Fruit fly (Drosophila melanogaster): ENCODE data around the gene CG15576.
A peak's percentile ranks its signal among the peaks of the same experiment; 100 is the strongest.

CG15576 gene

dm6 chrX:4264319-4264718 is 11.7 kb upstream of the CG15576 start:
- TF ChIP-seq woc (GFP tag; optimal IDR thresholded peaks at IDR 0.05) = no peak
- TF ChIP-seq h (GFP tag; optimal IDR thresholded peaks at IDR 0.05) = no peak
- TF ChIP-seq usp (GFP tag; optimal IDR thresholded peaks at IDR 0.05) = no peak
- no peak for TF ChIP-seq dl (GFP tag; optimal IDR thresholded peaks at IDR 0.05; ENCODE audit: insufficient read depth in 1 of 2, partially characterized antibody in 2 of 2)
- TF ChIP-seq Vsx2 (GFP tag; optimal IDR thresholded peaks at IDR 0.05; ENCODE audit: partially characterized antibody) = no peak
- no peak for TF ChIP-seq dmrt93B (GFP tag; optimal IDR thresholded peaks at IDR 0.05)
- TF ChIP-seq Dfd (GFP tag; optimal IDR thresholded peaks at IDR 0.05) = no peak
- no peak for TF ChIP-seq ey (GFP tag; optimal IDR thresholded peaks at IDR 0.05)
- TF ChIP-seq foxo (GFP tag; optimal IDR thresholded peaks at IDR 0.05) = no peak
- no peak for TF ChIP-seq pan (optimal IDR thresholded peaks at IDR 0.05)
- TF ChIP-seq jim (GFP tag; optimal IDR thresholded peaks at IDR 0.05) = no peak
- no peak for TF ChIP-seq fru (GFP tag; optimal IDR thresholded peaks at IDR 0.05)
- no peak for TF ChIP-seq Jra (GFP tag; optimal IDR thresholded peaks at IDR 0.05)
- no peak for TF ChIP-seq br (GFP tag; optimal IDR thresholded peaks at IDR 0.05)
- no peak for TF ChIP-seq HLH106 (tag; optimal IDR thresholded peaks at IDR 0.05)
- TF ChIP-seq Rel (GFP tag; optimal IDR thresholded peaks at IDR 0.05) = no peak
- TF ChIP-seq Rel (tag; optimal IDR thresholded peaks at IDR 0.05) = no peak
- no peak for TF ChIP-seq lola (GFP tag; optimal IDR thresholded peaks at IDR 0.05)

- TF ChIP-seq GATAd (GFP tag; optimal IDR thresholded peaks at IDR 0.05) (no peak), foxo (GFP tag; optimal IDR thresholded peaks at IDR 0.05) (peak in 1 of 2 experiments; percentile 46), dsf (GFP tag; optimal IDR thresholded peaks at IDR 0.05; ENCODE audit: borderline replicate concordance) (no peak), Mio (GFP tag; optimal IDR thresholded peaks at IDR 0.05) (no peak), HLH106 (tag; optimal IDR thresholded peaks at IDR 0.05) (peak; percentile 42), Sp1 (GFP tag; optimal IDR thresholded peaks at IDR 0.05) (peak; percentile 29), CG32264 (GFP tag; optimal IDR thresholded peaks at IDR 0.05) (no peak), h (GFP tag; optimal IDR thresholded peaks at IDR 0.05) (peak; percentile 32), Rel (GFP tag; optimal IDR thresholded peaks at IDR 0.05) (no peak), Rel (tag; optimal IDR thresholded peaks at IDR 0.05) (no peak), sv (GFP tag; optimal IDR thresholded peaks at IDR 0.05) (no peak), fru (GFP tag; optimal IDR thresholded peaks at IDR 0.05) (peak; percentile 46), br (GFP tag; optimal IDR thresholded peaks at IDR 0.05) (peak; percentile 15), brk (GFP tag; optimal IDR thresholded peaks at IDR 0.05) (no peak), Abd-B (GFP tag; optimal IDR thresholded peaks at IDR 0.05) (no peak), CG9705 (GFP tag; optimal IDR thresholded peaks at IDR 0.05) (no peak), OdsH (GFP tag; optimal IDR thresholded peaks at IDR 0.05) (peak; percentile 26), tai (GFP tag; optimal IDR thresholded peaks at IDR 0.05) (no peak), ey (GFP tag; optimal IDR thresholded peaks at IDR 0.05) (peak; percentile 40), Hr83 (GFP tag; optimal IDR thresholded peaks at IDR 0.05; ENCODE audit: poor library complexity, severe bottlenecking) (no peak), woc (GFP tag; optimal IDR thresholded peaks at IDR 0.05) (peak; percentile 3), rgr (GFP tag; optimal IDR thresholded peaks at IDR 0.05) (peak; percentile 32)
Observed at dm6 chrX:4262661-4263060, 10.1 kb upstream of the CG15576 start.

- TF ChIP-seq woc (GFP tag; optimal IDR thresholded peaks at IDR 0.05) (no peak), CrebA (GFP tag; optimal IDR thresholded peaks at IDR 0.05; ENCODE audit: borderline replicate concordance) (no peak), Myc (optimal IDR thresholded peaks at IDR 0.05) (no peak), Sp1 (GFP tag; optimal IDR thresholded peaks at IDR 0.05) (no peak), N (GFP tag; optimal IDR thresholded peaks at IDR 0.05) (no peak), br (GFP tag; optimal IDR thresholded peaks at IDR 0.05) (no peak), Dfd (GFP tag; optimal IDR thresholded peaks at IDR 0.05) (no peak), Hnf4 (GFP tag; optimal IDR thresholded peaks at IDR 0.05) (no peak), usp (GFP tag; optimal IDR thresholded peaks at IDR 0.05) (no peak), foxo (GFP tag; optimal IDR thresholded peaks at IDR 0.05) (no peak), Hr83 (GFP tag; optimal IDR thresholded peaks at IDR 0.05; ENCODE audit: poor library complexity, severe bottlenecking) (no peak), dsf (GFP tag; optimal IDR thresholded peaks at IDR 0.05; ENCODE audit: borderline replicate concordance) (no peak), dl (GFP tag; optimal IDR thresholded peaks at IDR 0.05; ENCODE audit: insufficient read depth in 1 of 2, partially characterized antibody in 2 of 2) (no peak), CG9705 (GFP tag; optimal IDR thresholded peaks at IDR 0.05) (no peak), HLH106 (tag; optimal IDR thresholded peaks at IDR 0.05) (no peak), GATAd (GFP tag; optimal IDR thresholded peaks at IDR 0.05) (no peak), psq (GFP tag; optimal IDR thresholded peaks at IDR 0.05) (no peak), CG32264 (GFP tag; optimal IDR thresholded peaks at IDR 0.05) (no peak), brk (GFP tag; optimal IDR thresholded peaks at IDR 0.05) (no peak), dmrt93B (GFP tag; optimal IDR thresholded peaks at IDR 0.05) (no peak)
Observed at dm6 chrX:4248077-4248476, 4.5 kb downstream of the CG15576 start, which contains the start of gene CG43135. TSS of gene CG43135 (plus strand) at chrX:4248377.

Data from whole organism, wandering third instar larva.